Worm (Caenorhabditis elegans): ENCODE measurements around the gene sfxn-1.5.
"Not testable (repeated sequence)": the region's sequence is repeated elsewhere in the genome, so short reads cannot be mapped to it uniquely, and the experiment has no call there.

DNA sequence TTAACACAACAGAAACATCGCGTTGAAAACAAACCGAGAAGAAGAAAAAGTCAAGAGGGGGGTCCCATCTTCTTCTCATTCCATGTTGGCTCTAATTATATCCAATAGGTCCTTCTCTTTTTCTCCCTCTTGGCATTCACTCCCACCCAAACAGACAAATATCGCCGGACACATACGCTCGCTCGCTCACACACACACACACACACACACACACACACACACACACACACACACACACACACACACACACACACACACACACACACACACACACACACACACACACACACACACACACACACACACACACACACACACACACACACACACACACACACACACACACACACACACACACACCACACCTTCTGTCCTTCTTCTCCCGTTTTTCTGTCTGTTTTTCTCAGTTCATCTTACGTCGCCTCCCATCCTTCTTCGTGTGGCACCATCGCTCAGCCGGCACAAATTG is 17.7 kb downstream of the sfxn-1.5 start, which contains the start of gene sto-4:
- TF ChIP-seq mdl-1, pha-4, nhr-11, ztf-4 (tag; optimal IDR thresholded peaks at IDR 0.05): not testable (repeated sequence)

Data from whole organism, L3 larva.